Worm (Caenorhabditis elegans) whole organism, mixed stage, embryonic: ENCODE measurements around the gene acer-1.

Experiments
- M03D4.4 ChIP-seq: sonication (generic microtip); optimal IDR thresholded peaks from 2 replicates; lab custom pipeline; 2017; ENCODE audit warnings: mild to moderate bottlenecking, missing genetic modification characterization, missing compliant biosample characterization
- bed-3 ChIP-seq: fragments of 200-800 bp; sonication (Bioruptor generic); optimal IDR thresholded peaks from 3 replicates; lab custom pipeline; 2018; ENCODE audit warnings: mild to moderate bottlenecking, missing genetic modification characterization, moderate library complexity, missing compliant biosample characterization
- blmp-1 ChIP-seq: fragments of 150-350 bp; optimal IDR thresholded peaks from 2 replicates; lab custom pipeline; 2014; ENCODE audit warnings: missing biosample characterization, missing genetic modification characterization
- ceh-43 ChIP-seq: fragments of 200-800 bp; sonication (Bioruptor generic); optimal IDR thresholded peaks from 2 replicates; lab custom pipeline; 2018; ENCODE audit warnings: mild to moderate bottlenecking, missing genetic modification characterization, moderate library complexity, missing compliant biosample characterization
- ces-1 ChIP-seq: fragments of 150-350 bp; optimal IDR thresholded peaks from 2 replicates; lab custom pipeline; 2014; ENCODE audit warnings: missing biosample characterization, missing genetic modification reagents, missing genetic modification characterization
- cnd-1 ChIP-seq: fragments of 200-800 bp; sonication (Bioruptor generic); optimal IDR thresholded peaks from 2 replicates; lab custom pipeline; 2018; ENCODE audit warnings: mild to moderate bottlenecking, missing genetic modification characterization, missing compliant biosample characterization
- elt-1 ChIP-seq: sonication (generic microtip); optimal IDR thresholded peaks from 2 replicates; lab custom pipeline; 2017; ENCODE audit warnings: missing genetic modification characterization, mild to moderate bottlenecking, missing compliant biosample characterization, antibody characterized with exemption, moderate library complexity, borderline replicate concordance; ENCODE audit not compliant: insufficient read depth
- elt-3 ChIP-seq: fragments of 150-350 bp; optimal IDR thresholded peaks from 2 replicates; lab custom pipeline; 2014; ENCODE audit warnings: missing biosample characterization, missing genetic modification characterization
- flh-1 ChIP-seq: fragments of 200-800 bp; sonication (Bioruptor generic); optimal IDR thresholded peaks from 2 replicates; lab custom pipeline; 2018; ENCODE audit warnings: mild to moderate bottlenecking, missing genetic modification characterization, moderate library complexity, missing compliant biosample characterization
- ham-2 ChIP-seq: fragments of 200-800 bp; sonication (Bioruptor generic); optimal IDR thresholded peaks from 2 replicates; lab custom pipeline; 2018; ENCODE audit warnings: mild to moderate bottlenecking, missing genetic modification characterization, missing compliant biosample characterization
- lin-13 ChIP-seq: fragments of 150-350 bp; optimal IDR thresholded peaks from 2 replicates; lab custom pipeline; 2014; ENCODE audit warnings: missing biosample characterization, missing genetic modification characterization
- lin-32 ChIP-seq: fragments of 200-800 bp; sonication (Bioruptor generic); optimal IDR thresholded peaks from 2 replicates; lab custom pipeline; 2018; ENCODE audit warnings: mild to moderate bottlenecking, missing genetic modification characterization, missing compliant biosample characterization
- lsy-2 ChIP-seq: fragments of 150-350 bp; optimal IDR thresholded peaks from 2 replicates; lab custom pipeline; 2014; ENCODE audit warnings: missing biosample characterization, missing genetic modification characterization
- mep-1 ChIP-seq: fragments of 150-350 bp; optimal IDR thresholded peaks from 2 replicates; lab custom pipeline; 2017; ENCODE audit warnings: missing biosample characterization, missing genetic modification reagents, missing genetic modification characterization, inconsistent platforms
- mls-2 ChIP-seq: sonication (generic microtip); optimal IDR thresholded peaks from 2 replicates; lab custom pipeline; 2016; ENCODE audit warnings: mild to moderate bottlenecking, missing genetic modification characterization, moderate library complexity, missing compliant biosample characterization
- nhr-12 ChIP-seq: fragments of 150-350 bp; optimal IDR thresholded peaks from 2 replicates; lab custom pipeline; 2014; ENCODE audit warnings: missing biosample characterization, missing genetic modification characterization
- nhr-76 ChIP-seq: sonication (generic microtip); optimal IDR thresholded peaks from 2 replicates; lab custom pipeline; 2017; ENCODE audit warnings: missing biosample characterization, missing genetic modification characterization
- pha-4 ChIP-seq: fragments of 150-350 bp; optimal IDR thresholded peaks from 2 replicates; lab custom pipeline; 2018; ENCODE audit warnings: missing biosample characterization, missing genetic modification reagents, missing genetic modification characterization
- sem-2 ChIP-seq: fragments of 200-800 bp; sonication (Bioruptor generic); optimal IDR thresholded peaks from 2 replicates; lab custom pipeline; 2018; ENCODE audit warnings: mild to moderate bottlenecking, missing genetic modification characterization, missing compliant biosample characterization
- snpc-4 ChIP-seq: fragments of 150-350 bp; optimal IDR thresholded peaks from 2 replicates; lab custom pipeline; 2014; ENCODE audit warnings: missing biosample characterization, missing genetic modification characterization
- sptf-1 ChIP-seq: sonication (generic microtip); optimal IDR thresholded peaks from 2 replicates; lab custom pipeline; 2017; ENCODE audit warnings: mild to moderate bottlenecking, missing genetic modification characterization, moderate library complexity, missing compliant biosample characterization
- tbx-8 ChIP-seq: fragments of 200-800 bp; sonication (Bioruptor generic); optimal IDR thresholded peaks from 2 replicates; lab custom pipeline; 2018; ENCODE audit warnings: mild to moderate bottlenecking, missing genetic modification characterization, moderate library complexity, missing compliant biosample characterization
- unc-120 ChIP-seq: sonication (generic microtip); optimal IDR thresholded peaks from 2 replicates; lab custom pipeline; 2017; ENCODE audit warnings: missing genetic modification characterization, missing compliant biosample characterization; ENCODE audit not compliant: poor library complexity, severe bottlenecking
- unc-62 ChIP-seq: fragments of 150-350 bp; optimal IDR thresholded peaks from 2 replicates; lab custom pipeline; 2014; ENCODE audit warnings: missing biosample characterization, missing genetic modification reagents, missing genetic modification characterization
- zip-8 ChIP-seq: fragments of 150-350 bp; optimal IDR thresholded peaks from 2 replicates; lab custom pipeline; 2014; ENCODE audit warnings: missing biosample characterization, missing genetic modification characterization
- ztf-11 ChIP-seq: fragments of 150-350 bp; optimal IDR thresholded peaks from 2 replicates; lab custom pipeline; 2014; ENCODE audit warnings: missing biosample characterization, missing genetic modification characterization

acer-1 gene

ce11 chrII:6918862-6919261 is 28.7 kb upstream of the acer-1 start, which contains the start of gene B0252.5:
Gene B0252.5, minus strand, starts transcription at chrII:6918878.
- no peak for TF ChIP-seq mls-2
- TF ChIP-seq ztf-11 (tag; lab: Kevin White, UChicago): no peak
- no peak for TF ChIP-seq zip-8 (tag; lab: Kevin White, UChicago)
- no peak for TF ChIP-seq cnd-1
- TF ChIP-seq tbx-8 (GFP tag; lab: Kevin White, UChicago): no peak
- no peak for TF ChIP-seq elt-3 (tag; lab: Kevin White, UChicago)
- TF ChIP-seq flh-1 (GFP tag; lab: Kevin White, UChicago): no peak
- TF ChIP-seq bed-3 (GFP tag; lab: Kevin White, UChicago): no peak
- TF ChIP-seq sem-2 (GFP tag; lab: Kevin White, UChicago): no peak
- no peak for TF ChIP-seq ceh-43 (GFP tag; lab: Kevin White, UChicago)
- no peak for TF ChIP-seq blmp-1 (tag; lab: Kevin White, UChicago)
- no peak for TF ChIP-seq unc-62 (GFP tag; lab: Kevin White, UChicago)
- no peak for TF ChIP-seq elt-1 (tag; lab: Kevin White, UChicago)
- TF ChIP-seq, all 35 proteins: peak for 0

ce11 chrII:6917710-6918109 is 27.5 kb upstream of the acer-1 start, which contains the start of gene B0252.11:
Gene B0252.11, minus strand, starts transcription at chrII:6917810.
- TF ChIP-seq nhr-76 (tag; lab: Kevin White, UChicago) (no peak), sptf-1 (tag; lab: Kevin White, UChicago) (no peak), flh-1 (GFP tag; lab: Kevin White, UChicago) (no peak), nhr-12 (no peak), lin-13 (tag; lab: Kevin White, UChicago) (no peak), bed-3 (GFP tag; lab: Kevin White, UChicago) (no peak), elt-1 (tag; lab: Kevin White, UChicago) (no peak), M03D4.4 (tag; lab: Kevin White, UChicago) (no peak), unc-62 (GFP tag; lab: Kevin White, UChicago) (no peak), snpc-4 (no peak), sem-2 (GFP tag; lab: Kevin White, UChicago) (no peak), blmp-1 (tag; lab: Kevin White, UChicago) (no peak), lin-32 (GFP tag; lab: Kevin White, UChicago) (no peak), ceh-43 (GFP tag; lab: Kevin White, UChicago) (no peak), mep-1 (tag; lab: Kevin White, UChicago) (no peak), unc-120 (tag; lab: Kevin White, UChicago) (no peak)

- no peak for TF ChIP-seq snpc-4
- TF ChIP-seq unc-120 (tag; lab: Kevin White, UChicago): no peak
- peak; percentile 13 for TF ChIP-seq ces-1 (GFP tag; lab: Kevin White, UChicago)
- no peak for TF ChIP-seq lsy-2 (tag; lab: Kevin White, UChicago)
- TF ChIP-seq, all 35 proteins: peak for 1
These were observed 25.7 kb upstream of the acer-1 start, which contains the start of gene B0252.8 for ce11 chrII:6915875-6916274. Gene B0252.8, plus strand, starts transcription at chrII:6916166.

ce11 chrII:6913309-6913708 is 23.1 kb upstream of the acer-1 start, which contains the start of gene cyn-10:
Gene cyn-10, minus strand, starts transcription at chrII:6913365.
- TF ChIP-seq lin-32 (GFP tag; lab: Kevin White, UChicago): peak; percentile 30
- TF ChIP-seq bed-3 (GFP tag; lab: Kevin White, UChicago): no peak
- TF ChIP-seq ces-1 (GFP tag; lab: Kevin White, UChicago): peak; percentile 37
- no peak for TF ChIP-seq ham-2 (GFP tag; lab: Kevin White, UChicago)
- peak; percentile 13 for TF ChIP-seq mep-1 (tag; lab: Kevin White, UChicago)
- TF ChIP-seq pha-4 (tag; lab: Kevin White, UChicago): no peak
- peak; percentile 62 for TF ChIP-seq cnd-1

ce11 chrII:6909568-6910122 is 19.4 kb upstream of the acer-1 start, which contains the start of gene asm-1:
Gene asm-1, plus strand, starts transcription at chrII:6910072.
- TF ChIP-seq ztf-11 (tag; lab: Kevin White, UChicago) (no peak), ceh-43 (GFP tag; lab: Kevin White, UChicago) (no peak), flh-1 (GFP tag; lab: Kevin White, UChicago) (no peak), mls-2 (no peak)

- TF ChIP-seq cnd-1 (no peak), ztf-11 (tag; lab: Kevin White, UChicago) (no peak), sptf-1 (tag; lab: Kevin White, UChicago) (no peak), snpc-4 (no peak), zip-8 (tag; lab: Kevin White, UChicago) (no peak), elt-3 (tag; lab: Kevin White, UChicago) (no peak)
These were observed 18.5 kb upstream of the acer-1 start for ce11 chrII:6908689-6909088.
